Worm (Caenorhabditis elegans) whole organism, midembryonic: ENCODE measurements around the gene nhr-25.

Experiments used
- T22C8.4 ChIP-seq: fragments of 200-800 bp; sonication (Bioruptor generic); IDR thresholded peaks from 2 replicates; pipeline ENCODE4 v1.3.6; 2022; ENCODE audit warnings: missing genetic modification characterization, missing compliant biosample characterization
- cog-1 ChIP-seq: sonication (generic microtip); optimal IDR thresholded peaks from 2 replicates; lab custom pipeline; 2016; ENCODE audit warnings: missing genetic modification characterization, missing compliant biosample characterization
- flt-1 ChIP-seq: fragments of 200-800 bp; sonication (Bioruptor generic); IDR thresholded peaks from 2 replicates; pipeline ENCODE4 v1.3.6; 2022; ENCODE audit warnings: missing genetic modification characterization, missing compliant biosample characterization
- klf-2 ChIP-seq: fragments of 200-800 bp; sonication (Bioruptor generic); conservative IDR thresholded peaks from 2 replicates; pipeline ENCODE4 v1.3.6; 2022; ENCODE audit warnings: missing genetic modification reagents, missing genetic modification characterization, missing compliant biosample characterization
- med-1 ChIP-seq: sonication (generic microtip); optimal IDR thresholded peaks from 2 replicates; lab custom pipeline; 2017; ENCODE audit warnings: missing genetic modification characterization, mild to moderate bottlenecking, missing compliant biosample characterization, antibody characterized with exemption, missing genetic modification reagents; ENCODE audit not compliant: insufficient read depth
- ref-1 ChIP-seq: fragments of 200-800 bp; sonication (Bioruptor generic); conservative IDR thresholded peaks from 2 replicates; pipeline ENCODE4 v1.3.6; 2022; ENCODE audit warnings: missing genetic modification reagents, missing genetic modification characterization, missing compliant biosample characterization
- tab-1 ChIP-seq: fragments of 200-800 bp; sonication (Bioruptor generic); IDR thresholded peaks from 2 replicates; pipeline ENCODE4 v1.3.6; 2022; ENCODE audit warnings: missing genetic modification characterization, missing compliant biosample characterization
- ztf-23 ChIP-seq: fragments of 200-800 bp; sonication (Bioruptor generic); IDR thresholded peaks from 2 replicates; pipeline ENCODE4 v1.3.6; 2022; ENCODE audit warnings: missing genetic modification reagents, missing genetic modification characterization, missing compliant biosample characterization
- ztf-29 ChIP-seq: fragments of 200-800 bp; sonication (Bioruptor generic); IDR thresholded peaks from 2 replicates; pipeline ENCODE4 v1.3.6; 2022; ENCODE audit warnings: missing genetic modification reagents, missing genetic modification characterization, missing compliant biosample characterization

nhr-25 gene

DNA sequence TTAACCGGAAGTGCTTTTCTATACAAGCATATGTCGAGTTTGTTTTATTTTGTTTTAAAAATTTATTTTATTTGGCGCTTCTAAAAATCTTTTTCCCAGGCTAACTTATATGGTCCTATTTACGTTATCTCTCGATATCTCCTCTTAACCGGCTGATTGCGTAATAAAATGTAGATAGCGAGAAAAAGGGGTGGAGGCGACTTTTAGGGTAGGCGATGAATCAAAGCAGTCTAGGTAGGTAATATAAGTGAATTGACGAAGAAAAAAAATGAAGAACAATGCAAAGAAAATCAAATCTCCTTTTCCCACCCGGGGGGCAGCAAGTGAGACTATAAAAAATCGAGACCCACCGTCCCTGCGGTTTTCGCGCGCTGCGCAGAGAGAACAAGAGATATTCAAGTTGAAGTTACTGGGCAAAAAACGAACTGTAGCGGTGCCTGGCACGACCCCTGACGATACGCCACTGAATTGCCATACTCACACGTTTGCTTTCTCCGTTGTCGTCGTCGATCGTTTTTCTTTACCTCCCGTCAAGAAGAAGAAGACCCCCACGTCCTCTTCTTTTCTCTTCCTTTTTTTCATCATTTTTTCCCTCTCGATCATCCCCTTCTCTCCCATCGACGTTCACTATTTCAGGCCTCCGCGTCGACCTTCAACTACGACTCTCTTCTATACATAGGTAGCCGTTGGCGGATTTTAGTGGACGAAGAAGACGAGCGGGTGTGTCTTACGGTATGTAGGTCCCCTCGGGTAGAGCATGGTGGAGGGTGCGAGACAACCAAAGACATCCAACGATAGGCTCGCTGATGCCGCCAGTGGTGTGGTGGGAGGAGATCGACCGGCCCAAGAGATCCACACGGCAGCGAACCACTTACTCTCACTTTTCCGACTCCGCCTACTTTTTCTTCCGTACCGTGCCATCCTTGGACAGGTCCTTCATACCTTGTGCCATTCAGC is at the start of gene nhr-25:
Gene nhr-25 (plus strand): TSS at position 637 of the 957 bp plus-strand sequence.
- TF ChIP-seq cog-1 (tag; lab: Kevin White, UChicago) = no peak
- TF ChIP-seq ref-1 (GFP tag; lab: Robert Waterston, UW) = no peak
- no peak for TF ChIP-seq T22C8.4 (GFP tag; lab: Robert Waterston, UW)
- TF ChIP-seq ztf-29 = no peak
- no peak for TF ChIP-seq ztf-23 (GFP tag; lab: Robert Waterston, UW)
- no peak for TF ChIP-seq med-1
- TF ChIP-seq tab-1 (GFP tag; lab: Robert Waterston, UW) = no peak
- no peak for TF ChIP-seq klf-2
- TF ChIP-seq flt-1 (GFP tag; lab: Robert Waterston, UW) = no peak

DNA sequence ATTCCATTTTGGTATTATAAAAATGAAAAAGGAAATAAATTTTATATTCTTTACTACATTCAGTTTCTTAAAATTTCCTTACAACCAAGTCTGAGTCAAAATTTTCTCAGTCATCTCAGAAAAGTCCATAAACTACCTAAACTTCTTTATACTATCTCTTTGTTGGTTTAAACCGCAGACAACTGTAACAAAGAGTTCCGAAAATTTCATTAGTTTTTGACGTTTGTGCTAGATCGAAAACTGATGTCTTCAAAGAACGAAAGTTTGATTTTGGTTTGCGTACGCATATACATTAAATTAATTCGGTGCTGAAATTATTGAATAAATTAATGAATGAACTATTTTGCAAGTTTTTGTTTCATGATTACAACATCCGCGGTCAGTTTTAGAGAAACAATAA is 49.4 kb upstream of the nhr-25 start:
- TF ChIP-seq ztf-23 (GFP tag; lab: Robert Waterston, UW) (no peak), T22C8.4 (GFP tag; lab: Robert Waterston, UW) (no peak), ztf-29 (no peak), cog-1 (tag; lab: Kevin White, UChicago) (no peak), ref-1 (GFP tag; lab: Robert Waterston, UW) (no peak), tab-1 (GFP tag; lab: Robert Waterston, UW) (no peak), med-1 (no peak), klf-2 (no peak), flt-1 (GFP tag; lab: Robert Waterston, UW) (no peak)

DNA sequence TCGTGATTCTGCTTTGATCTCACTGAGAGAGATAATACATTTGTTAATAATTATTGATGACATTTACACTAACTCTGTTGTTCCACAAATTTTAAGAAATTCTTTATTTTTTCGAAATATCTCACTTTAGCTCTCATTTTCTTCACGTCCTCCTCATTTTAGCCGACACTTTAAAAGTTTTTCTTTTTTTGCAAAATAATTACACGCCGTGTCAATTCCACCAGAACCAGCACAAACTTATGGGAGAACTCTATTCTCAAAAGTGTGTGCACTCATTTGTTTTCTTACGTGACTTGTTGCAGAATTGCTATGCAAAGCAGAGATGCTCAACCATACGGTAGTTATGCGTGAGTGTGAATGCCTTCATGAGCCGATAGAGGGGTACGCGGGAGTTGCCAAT is 43.1 kb upstream of the nhr-25 start, which contains the start of gene frpr-2:
Gene frpr-2 (plus strand): TSS at position 301 of the 400 bp plus-strand sequence.
- TF ChIP-seq ref-1 (GFP tag; lab: Robert Waterston, UW) (no peak), klf-2 (no peak), ztf-29 (no peak), T22C8.4 (GFP tag; lab: Robert Waterston, UW) (no peak), cog-1 (tag; lab: Kevin White, UChicago) (no peak), tab-1 (GFP tag; lab: Robert Waterston, UW) (no peak), med-1 (no peak), ztf-23 (GFP tag; lab: Robert Waterston, UW) (no peak), flt-1 (GFP tag; lab: Robert Waterston, UW) (no peak)

- TF ChIP-seq cog-1 (tag; lab: Kevin White, UChicago) (peak; percentile 33), T22C8.4 (GFP tag; lab: Robert Waterston, UW) (no peak), flt-1 (GFP tag; lab: Robert Waterston, UW) (no peak), ref-1 (GFP tag; lab: Robert Waterston, UW) (no peak)
Observed at ce11 chrX:12975595-12976089, 32.7 kb upstream of the nhr-25 start, which contains the start of gene ppk-3. Gene ppk-3 (minus strand): TSS chrX:12975645.

- TF ChIP-seq klf-2 (no peak), ztf-23 (GFP tag; lab: Robert Waterston, UW) (no peak), tab-1 (GFP tag; lab: Robert Waterston, UW) (no peak), ztf-29 (no peak), med-1 (no peak), cog-1 (tag; lab: Kevin White, UChicago) (no peak), ref-1 (GFP tag; lab: Robert Waterston, UW) (no peak), flt-1 (GFP tag; lab: Robert Waterston, UW) (no peak), T22C8.4 (GFP tag; lab: Robert Waterston, UW) (no peak)
Observed at ce11 chrX:12976774-12977173, 31.5 kb upstream of the nhr-25 start, which contains the start of the genes F11C1.4 and F11C1.10. Gene F11C1.4 (plus strand): TSS chrX:12977074. Gene F11C1.10 (plus strand): TSS chrX:12977082.

DNA sequence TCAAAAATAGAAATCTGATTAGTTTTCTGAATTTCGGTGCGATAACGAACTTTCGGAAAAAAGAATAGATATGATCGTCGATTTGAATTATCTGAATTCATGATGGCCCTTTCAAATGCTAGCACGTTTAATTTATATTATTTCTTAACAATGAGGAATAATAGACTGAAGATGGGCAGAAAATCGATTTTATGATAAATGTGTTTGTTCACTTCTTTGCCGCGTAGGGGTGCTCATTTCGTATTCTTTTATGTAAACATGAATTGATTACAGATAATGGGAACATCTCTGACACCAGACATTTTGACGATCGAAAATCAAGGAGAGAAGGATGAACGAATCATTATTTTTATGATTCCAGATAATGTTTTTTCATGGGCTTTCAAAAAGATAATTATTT is 30.8 kb upstream of the nhr-25 start, which contains the start of gene F11C1.9:
Gene F11C1.9 (minus strand): TSS at position 101 of the 400 bp plus-strand sequence.
- TF ChIP-seq tab-1 (GFP tag; lab: Robert Waterston, UW) (no peak), flt-1 (GFP tag; lab: Robert Waterston, UW) (no peak), med-1 (no peak), ref-1 (GFP tag; lab: Robert Waterston, UW) (no peak), ztf-23 (GFP tag; lab: Robert Waterston, UW) (no peak), T22C8.4 (GFP tag; lab: Robert Waterston, UW) (no peak), cog-1 (tag; lab: Kevin White, UChicago) (no peak), ztf-29 (no peak), klf-2 (no peak)

DNA sequence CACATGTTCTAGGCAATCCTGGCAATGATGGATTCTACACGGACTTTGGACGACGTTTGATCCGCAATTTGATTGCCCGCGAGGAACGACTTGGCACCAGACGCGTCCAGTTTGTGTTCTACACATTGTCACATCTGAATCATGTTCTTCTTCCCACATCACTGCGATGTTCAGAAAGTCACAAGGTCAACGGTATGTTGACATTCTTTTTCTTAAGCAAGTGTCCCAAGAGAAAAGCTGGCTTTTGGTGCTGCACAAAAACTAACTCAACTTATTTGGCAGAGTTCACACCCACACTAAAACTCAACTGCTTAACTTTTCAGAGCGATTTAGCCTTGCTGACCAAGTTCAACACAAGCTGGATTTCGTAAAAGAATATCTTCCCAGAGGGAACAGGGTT is 29.7 kb upstream of the nhr-25 start:
- TF ChIP-seq ztf-23 (GFP tag; lab: Robert Waterston, UW) (no peak), cog-1 (tag; lab: Kevin White, UChicago) (no peak), T22C8.4 (GFP tag; lab: Robert Waterston, UW) (no peak)

ce11 chrX:12979747-12980146 is 28.5 kb upstream of the nhr-25 start:
- TF ChIP-seq med-1 = no peak
- TF ChIP-seq ref-1 (GFP tag; lab: Robert Waterston, UW) = no peak
- no peak for TF ChIP-seq cog-1 (tag; lab: Kevin White, UChicago)
- no peak for TF ChIP-seq ztf-29
- TF ChIP-seq ztf-23 (GFP tag; lab: Robert Waterston, UW) = no peak
- no peak for TF ChIP-seq T22C8.4 (GFP tag; lab: Robert Waterston, UW)
- TF ChIP-seq flt-1 (GFP tag; lab: Robert Waterston, UW) = no peak
- TF ChIP-seq tab-1 (GFP tag; lab: Robert Waterston, UW) = no peak
- no peak for TF ChIP-seq klf-2

DNA sequence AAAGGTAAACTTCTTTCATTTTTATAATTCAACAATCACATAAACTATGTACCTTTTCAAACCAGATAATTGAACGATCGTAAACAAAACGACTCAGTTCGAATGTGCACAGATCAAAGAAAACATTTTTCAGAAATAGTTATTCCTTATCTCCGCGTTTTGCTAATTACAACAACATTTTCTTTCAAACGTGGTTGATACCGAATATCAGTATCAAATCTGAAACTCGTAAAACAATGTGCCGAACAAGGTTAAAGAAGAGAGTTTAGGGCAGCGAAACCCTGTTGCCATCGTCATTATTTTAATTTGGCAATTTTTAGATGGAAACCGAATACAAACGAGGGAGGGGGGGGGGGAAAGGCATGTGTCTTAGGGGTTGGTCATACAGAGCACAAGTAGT is 26.9 kb upstream of the nhr-25 start, which contains the start of gene scav-4:
Gene scav-4 (plus strand): TSS at position 383 of the 400 bp plus-strand sequence.
- TF ChIP-seq med-1 = no peak
- TF ChIP-seq ztf-29 = no peak
- TF ChIP-seq cog-1 (tag; lab: Kevin White, UChicago) = no peak
- TF ChIP-seq flt-1 (GFP tag; lab: Robert Waterston, UW) = no peak
- TF ChIP-seq tab-1 (GFP tag; lab: Robert Waterston, UW) = no peak
- TF ChIP-seq ref-1 (GFP tag; lab: Robert Waterston, UW) = no peak
- no peak for TF ChIP-seq ztf-23 (GFP tag; lab: Robert Waterston, UW)
